Worm (Caenorhabditis elegans): ENCODE data around the gene F08D12.7.

- TF ChIP-seq aptf-3 (GFP tag; IDR thresholded peaks at IDR 0.05) (no peak), pha-4 (tag; optimal IDR thresholded peaks at IDR 0.05) (no peak), ets-4 (GFP tag; optimal IDR thresholded peaks at IDR 0.05) (no peak), ceh-40 (GFP tag; IDR thresholded peaks at IDR 0.05) (no peak), egrh-3 (GFP tag; IDR thresholded peaks at IDR 0.05) (no peak), snpc-4 (GFP tag; optimal IDR thresholded peaks at IDR 0.05) (no peak), snpc-4 (tag; optimal IDR thresholded peaks at IDR 0.05) (no peak), efl-1 (GFP tag; optimal IDR thresholded peaks at IDR 0.05) (no peak), F39B2.1 (GFP tag; IDR thresholded peaks at IDR 0.05) (no peak), lin-26 (GFP tag; IDR thresholded peaks at IDR 0.05) (no peak), bed-1 (GFP tag; IDR thresholded peaks at IDR 0.05) (no peak), nhr-90 (tag; optimal IDR thresholded peaks at IDR 0.05) (no peak), Y95B8A.8 (GFP tag; IDR thresholded peaks at IDR 0.05) (no peak)
Measured at ce11 chrII:2758476-2758875, 10.4 kb downstream of the F08D12.7 start, which contains the start of gene fbxb-107.

Measured in whole organism, young adult.